Worm (Caenorhabditis elegans) whole organism, L4/young adult: ENCODE results near the gene bckd-1A.
A peak's percentile ranks its signal among the peaks of the same experiment; 100 is the strongest.

Source experiments
- W03F9.2 ChIP-seq: fragments of 150-350 bp; optimal IDR thresholded peaks from 2 replicates; lab custom pipeline; 2014; ENCODE audit warnings: missing biosample characterization, missing genetic modification characterization
- dao-5 ChIP-seq: sonication (generic microtip); optimal IDR thresholded peaks from 2 replicates; lab custom pipeline; 2016; ENCODE audit warnings: missing genotype, missing genetic modification characterization, moderate library complexity, missing compliant biosample characterization
- him-1 ChIP-seq: sonication (generic microtip); optimal IDR thresholded peaks from 2 replicates; lab custom pipeline; 2016; ENCODE audit warnings: missing genotype, missing genetic modification reagents, missing genetic modification characterization, missing compliant biosample characterization

The bckd-1A gene

DNA sequence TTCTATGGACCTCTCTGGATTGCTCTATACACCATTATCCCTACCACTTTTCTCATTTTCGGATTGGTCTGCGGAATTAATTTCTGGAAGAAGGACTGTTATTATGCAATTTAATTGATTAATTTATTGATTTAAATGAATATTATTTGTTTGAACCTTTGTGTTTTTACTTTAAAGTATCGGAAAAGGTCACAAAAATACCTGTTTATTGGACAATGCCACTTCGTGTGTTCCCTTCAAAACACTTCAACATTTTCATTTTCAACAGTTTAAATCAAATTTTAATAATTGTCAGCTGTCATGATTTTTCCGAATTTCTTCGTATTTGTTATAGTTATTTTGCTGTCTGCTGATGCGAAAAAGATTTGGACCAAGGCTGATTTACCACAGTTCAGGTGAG is 18.7 kb upstream of the bckd-1A start, which contains the start of gene ZK1010.12:
ZK1010.12 (plus strand) TSS at position 301 of the 400 bp plus-strand sequence.
- no peak for TF ChIP-seq dao-5 (tag; lab: Kevin White, UChicago)
- TF ChIP-seq W03F9.2 (tag; lab: Kevin White, UChicago) = no peak
- TF ChIP-seq him-1 (tag; lab: Kevin White, UChicago) = no peak

DNA sequence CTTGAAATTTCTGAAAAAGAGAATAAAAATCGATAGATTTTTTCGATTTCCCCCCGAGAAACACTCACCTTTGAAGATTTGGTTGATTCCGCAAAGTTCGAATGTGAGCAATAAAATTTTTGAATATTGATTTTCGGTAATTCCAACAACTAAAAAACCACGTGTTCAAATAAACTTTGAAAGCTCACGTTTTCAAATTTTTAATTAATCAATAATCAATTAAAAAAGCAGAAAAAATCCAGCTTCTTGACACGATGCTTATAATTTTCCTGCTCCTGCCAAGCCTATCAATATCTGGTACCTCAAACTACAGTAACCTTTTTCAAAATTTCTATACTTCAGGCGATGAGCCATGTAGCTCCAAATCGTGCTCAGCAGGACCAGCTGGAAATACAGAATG is 15.1 kb upstream of the bckd-1A start, which contains the start of gene ZK1010.5:
ZK1010.5 (minus strand) TSS at position 101 of the 400 bp plus-strand sequence.
- TF ChIP-seq W03F9.2 (tag; lab: Kevin White, UChicago) = no peak
- no peak for TF ChIP-seq him-1 (tag; lab: Kevin White, UChicago)
- no peak for TF ChIP-seq dao-5 (tag; lab: Kevin White, UChicago)

DNA sequence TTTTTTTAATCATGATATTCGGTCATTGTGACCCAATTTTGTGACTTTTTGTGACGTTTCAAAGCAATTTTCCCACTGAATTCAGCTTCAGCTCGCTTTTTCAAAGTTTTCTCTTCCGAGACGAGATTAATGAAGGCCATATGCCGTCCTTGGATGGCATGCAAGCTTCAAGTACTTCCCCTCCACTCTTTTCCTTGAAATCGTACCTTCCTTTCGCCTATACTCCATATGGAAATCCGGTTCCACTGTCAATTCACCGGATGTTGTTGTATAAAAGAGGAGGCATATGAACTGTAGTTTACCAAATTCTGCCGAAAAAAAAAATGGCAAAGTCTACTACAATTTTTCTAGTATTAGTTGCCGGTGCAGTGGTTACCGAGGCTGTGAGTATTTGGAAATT is 8.5 kb upstream of the bckd-1A start, which contains the start of gene ZK1010.4:
ZK1010.4 (plus strand) TSS at position 301 of the 400 bp plus-strand sequence.
- TF ChIP-seq W03F9.2 (tag; lab: Kevin White, UChicago) (no peak), dao-5 (tag; lab: Kevin White, UChicago) (no peak), him-1 (tag; lab: Kevin White, UChicago) (no peak)

DNA sequence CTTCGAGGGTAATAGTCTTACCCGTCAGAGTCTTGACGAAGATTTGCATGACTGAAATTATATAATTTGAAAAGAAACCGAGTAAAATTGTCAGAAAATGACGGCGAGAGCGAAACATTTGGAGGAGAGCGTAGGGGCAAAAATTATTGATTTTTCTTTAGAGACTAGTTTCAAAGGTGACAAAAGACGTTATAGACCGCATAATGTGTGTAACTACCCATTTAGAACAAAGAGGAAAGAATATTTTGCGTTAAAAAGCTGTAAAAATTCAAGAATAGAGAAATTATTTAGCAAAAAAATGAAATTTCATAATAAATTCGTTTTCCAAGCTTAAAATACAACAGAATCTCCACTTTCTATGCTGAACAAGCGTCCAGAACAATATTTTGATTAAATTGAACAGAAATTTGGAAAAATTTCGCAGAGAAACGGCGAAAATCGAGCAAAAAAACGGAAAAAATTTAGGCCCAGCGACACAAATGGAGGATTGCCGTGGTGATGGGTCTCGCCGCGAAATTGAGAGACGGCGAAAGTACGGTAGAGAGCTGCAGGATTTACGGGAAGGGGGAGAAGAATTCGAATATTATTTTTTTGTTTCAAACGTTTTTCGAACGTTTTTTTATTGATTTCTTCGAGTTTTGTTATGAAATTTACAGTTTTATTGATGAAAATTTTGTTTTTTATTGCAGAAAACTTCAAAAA is 6.3 kb upstream of the bckd-1A start, which contains the start of the genes ubq-2 and frg-1:
ubq-2 (minus strand) TSS at position 51 of the 702 bp plus-strand sequence.
frg-1 (plus strand) TSS at position 690 of the 702 bp plus-strand sequence.
- TF ChIP-seq dao-5 (tag; lab: Kevin White, UChicago) = no peak
- peak; percentile 78 for TF ChIP-seq W03F9.2 (tag; lab: Kevin White, UChicago)
- TF ChIP-seq him-1 (tag; lab: Kevin White, UChicago) = peak; percentile 59

DNA sequence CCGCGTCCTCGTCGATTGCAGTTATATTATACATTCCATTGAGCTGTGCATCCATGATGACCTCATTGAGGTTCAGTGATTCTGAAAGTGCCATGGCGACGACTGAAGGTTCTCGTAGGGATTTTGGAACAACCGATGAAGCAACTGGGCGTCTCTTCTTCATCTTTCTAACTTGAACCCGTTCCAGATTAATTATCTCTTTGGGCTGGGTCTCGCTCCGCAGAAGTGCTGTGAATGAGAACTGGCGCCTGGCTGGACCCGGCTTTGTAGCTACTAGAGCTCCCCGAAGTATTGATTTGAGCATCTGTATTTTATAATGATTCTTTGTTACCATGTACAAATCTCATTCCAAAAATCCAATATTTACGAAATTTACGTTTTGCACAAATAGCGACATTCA is 5.3 kb upstream of the bckd-1A start, which contains the start of gene ZK1010.2:
ZK1010.2 (minus strand) TSS at position 304 of the 400 bp plus-strand sequence.
- TF ChIP-seq dao-5 (tag; lab: Kevin White, UChicago) = no peak
- no peak for TF ChIP-seq him-1 (tag; lab: Kevin White, UChicago)
- no peak for TF ChIP-seq W03F9.2 (tag; lab: Kevin White, UChicago)

DNA sequence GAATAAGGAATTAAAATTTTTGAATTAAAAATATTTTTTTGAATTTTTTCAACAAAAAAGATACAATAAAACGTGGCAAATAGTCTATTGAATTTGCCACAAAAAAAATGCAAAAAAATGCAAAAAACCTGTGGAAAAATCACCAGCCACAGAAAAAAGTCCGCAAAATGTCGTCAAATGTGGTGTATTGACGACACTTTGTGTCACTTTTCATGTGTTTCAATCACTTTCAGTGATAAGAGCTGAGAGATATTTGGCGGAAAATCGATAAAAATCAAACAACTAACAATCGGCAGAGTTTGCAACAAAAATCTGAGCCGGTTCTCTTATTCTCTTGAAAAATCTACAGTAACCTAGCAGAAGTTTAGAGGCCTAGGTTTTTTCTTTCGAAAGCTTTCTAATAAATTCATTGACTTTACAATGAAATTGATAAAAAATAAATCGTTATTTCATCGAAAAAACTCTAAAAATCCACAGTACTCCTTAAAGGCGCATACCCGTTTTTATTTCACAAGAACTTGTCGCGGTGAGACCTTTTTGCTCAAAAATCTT is 394 bp downstream of the bckd-1A start:
- TF ChIP-seq him-1 (tag; lab: Kevin White, UChicago) (no peak), W03F9.2 (tag; lab: Kevin White, UChicago) (peak; percentile 10), dao-5 (tag; lab: Kevin White, UChicago) (no peak)

DNA sequence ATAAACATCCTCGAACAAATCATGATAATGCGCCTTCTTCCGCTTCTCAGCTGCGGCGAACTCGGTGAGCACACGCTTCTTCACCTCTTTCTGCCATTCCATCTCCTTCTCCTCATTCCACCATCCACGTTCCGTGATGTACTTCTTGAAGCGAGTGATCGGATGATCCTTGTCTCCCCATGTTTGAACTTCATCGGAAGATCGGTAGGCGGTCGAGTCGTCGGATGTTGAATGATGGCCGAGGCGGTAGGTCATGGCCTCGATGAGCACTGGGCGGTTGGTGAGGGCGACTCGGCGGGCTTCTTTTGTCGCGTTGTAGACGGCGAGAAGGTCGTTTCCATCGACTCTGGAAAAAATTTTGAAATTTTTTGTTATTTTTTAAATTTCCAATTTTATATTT is 4.0 kb downstream of the bckd-1A start:
- TF ChIP-seq him-1 (tag; lab: Kevin White, UChicago) (no peak), W03F9.2 (tag; lab: Kevin White, UChicago) (no peak), dao-5 (tag; lab: Kevin White, UChicago) (no peak)

DNA sequence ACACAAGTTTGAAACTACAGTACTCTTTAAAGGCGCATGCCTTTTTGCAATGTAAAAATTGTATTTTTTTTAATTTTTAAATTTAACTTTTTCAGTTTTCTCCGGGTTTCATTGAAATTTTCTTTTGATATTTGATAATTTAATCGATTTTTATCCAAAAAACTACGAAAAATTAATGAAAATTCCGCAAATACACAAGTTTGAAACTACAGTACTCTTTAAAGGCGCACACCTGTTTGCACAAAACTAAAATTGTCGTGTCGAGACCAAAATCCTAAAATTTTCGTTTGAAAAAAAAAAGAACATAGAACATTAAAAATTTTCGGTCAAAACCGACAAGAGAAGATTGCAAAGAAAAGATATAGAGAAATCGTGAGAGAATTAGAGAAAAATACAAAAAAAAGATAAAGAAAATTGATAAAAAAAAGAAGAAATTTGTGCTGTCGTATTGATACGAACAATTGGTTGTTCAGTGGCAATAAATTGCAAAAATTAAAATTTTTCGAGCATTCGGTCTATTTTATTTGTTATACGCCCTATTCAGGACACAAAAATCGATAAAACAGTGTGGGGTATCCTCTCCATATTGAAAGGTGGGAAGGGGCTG is 4.8 kb downstream of the bckd-1A start:
- TF ChIP-seq him-1 (tag; lab: Kevin White, UChicago) = no peak
- TF ChIP-seq dao-5 (tag; lab: Kevin White, UChicago) = no peak
- TF ChIP-seq W03F9.2 (tag; lab: Kevin White, UChicago) = no peak

DNA sequence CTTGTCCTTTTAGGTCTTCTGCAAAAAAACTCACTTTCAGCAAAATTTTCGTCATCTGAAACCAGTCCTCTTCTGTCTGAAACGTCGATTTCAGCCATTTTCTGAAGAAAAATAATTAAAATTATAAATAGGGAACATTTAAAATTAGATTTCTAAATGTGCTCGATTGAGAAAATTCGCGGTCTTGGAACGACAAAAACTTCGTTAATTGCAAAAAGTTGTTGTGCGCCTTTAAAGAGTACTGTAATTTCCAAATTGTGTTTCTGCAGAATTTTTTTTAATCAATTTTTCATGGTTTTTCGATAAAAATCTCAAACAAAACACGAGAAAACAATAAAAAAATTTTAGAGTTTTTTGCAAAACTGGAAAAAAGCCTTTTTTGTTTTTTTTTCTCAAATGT is 5.4 kb downstream of the bckd-1A start, which contains the start of gene ttm-1:
ttm-1 (minus strand) TSS at position 101 of the 400 bp plus-strand sequence.
- TF ChIP-seq dao-5 (tag; lab: Kevin White, UChicago) = no peak
- TF ChIP-seq him-1 (tag; lab: Kevin White, UChicago) = no peak
- TF ChIP-seq W03F9.2 (tag; lab: Kevin White, UChicago) = no peak

DNA sequence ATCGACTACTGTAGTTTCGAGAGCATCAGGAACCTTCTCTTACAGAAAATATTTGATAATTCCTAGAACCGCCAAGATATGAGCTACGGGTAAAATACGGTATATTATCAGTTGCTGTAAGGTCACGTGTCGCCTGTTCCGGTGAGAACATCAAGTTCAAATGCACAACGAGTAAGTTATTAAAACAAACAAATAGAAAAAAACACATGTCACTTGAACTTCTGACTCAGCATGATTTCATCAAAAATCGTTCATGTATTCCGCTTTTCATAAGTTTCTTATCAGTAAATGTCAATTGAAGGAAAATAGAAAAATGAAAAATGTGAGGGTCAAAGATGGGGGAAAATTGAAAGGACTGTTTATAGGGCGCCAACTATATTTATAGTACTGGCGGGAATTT is 11.6 kb downstream of the bckd-1A start:
- no peak for TF ChIP-seq W03F9.2 (tag; lab: Kevin White, UChicago)
- TF ChIP-seq him-1 (tag; lab: Kevin White, UChicago) = no peak
- no peak for TF ChIP-seq dao-5 (tag; lab: Kevin White, UChicago)

DNA sequence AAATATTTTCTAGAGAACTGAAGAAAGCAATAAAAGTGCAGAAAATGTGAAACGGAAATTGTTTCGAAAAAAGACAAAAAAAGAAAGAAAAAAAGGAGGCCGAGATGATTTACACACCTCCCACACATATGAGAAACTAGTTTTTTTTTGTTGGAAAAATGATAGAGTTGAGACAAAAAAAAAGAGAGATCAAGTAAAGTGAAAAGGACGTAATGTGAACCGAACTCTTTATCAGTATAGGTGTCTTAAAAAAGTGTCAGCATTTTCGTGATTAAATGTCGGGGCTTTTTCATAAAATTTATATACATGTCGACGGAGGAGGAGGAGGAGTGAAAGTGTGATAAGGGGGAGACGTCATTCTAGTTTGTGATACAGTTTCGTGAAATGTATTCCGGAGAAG is 13.0 kb downstream of the bckd-1A start:
- TF ChIP-seq dao-5 (tag; lab: Kevin White, UChicago) = no peak
- no peak for TF ChIP-seq W03F9.2 (tag; lab: Kevin White, UChicago)
- no peak for TF ChIP-seq him-1 (tag; lab: Kevin White, UChicago)

DNA sequence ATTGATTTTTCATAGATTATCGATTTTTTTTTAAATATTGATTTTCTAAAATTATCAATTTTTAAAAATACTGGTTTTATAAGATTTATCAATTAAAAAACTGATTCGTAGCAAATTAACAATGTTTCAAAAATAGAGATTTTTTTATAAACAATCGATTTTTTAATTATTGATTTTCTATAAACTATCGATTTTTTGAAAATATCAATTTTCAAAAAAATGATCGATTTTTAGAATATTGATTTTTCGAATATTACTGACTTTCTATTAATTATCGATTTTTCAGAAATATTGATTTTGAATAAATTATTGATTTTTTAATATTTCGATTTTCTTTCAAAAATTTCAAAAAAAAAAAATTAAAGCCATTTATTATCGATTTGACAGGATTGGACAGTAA is 19.7 kb downstream of the bckd-1A start:
- no peak for TF ChIP-seq him-1 (tag; lab: Kevin White, UChicago)
- no peak for TF ChIP-seq dao-5 (tag; lab: Kevin White, UChicago)
- no peak for TF ChIP-seq W03F9.2 (tag; lab: Kevin White, UChicago)
